Fruit fly (Drosophila melanogaster) whole organism, pupa: ENCODE results near the gene wap.

Source experiments
- CG10348 ChIP-seq: fragments of 200-800 bp; sonication (Bioruptor generic); IDR thresholded peaks from 2 replicates; pipeline ENCODE4 v1.3.6; 2022; ENCODE audit warnings: missing biosample characterization, missing genetic modification characterization
- CG12605 ChIP-seq: fragments of 200-800 bp; sonication (Bioruptor generic); IDR thresholded peaks from 2 replicates; pipeline ENCODE4 v1.3.6; 2022; ENCODE audit warnings: missing biosample characterization, missing genetic modification characterization
- CG13204 ChIP-seq: fragments of 200-800 bp; sonication (Bioruptor generic); optimal IDR thresholded peaks from 2 replicates; lab custom pipeline; 2018; ENCODE audit warnings: missing biosample characterization, mild to moderate bottlenecking, missing genetic modification characterization, moderate library complexity
- CG14655 ChIP-seq: fragments of 200-800 bp; sonication (Bioruptor generic); optimal IDR thresholded peaks from 3 replicates; lab custom pipeline; 2017; ENCODE audit warnings: mild to moderate bottlenecking, missing biosample characterization, missing genetic modification reagents, missing genetic modification characterization
- CG15710 ChIP-seq: fragments of 200-800 bp; sonication (Bioruptor generic); optimal IDR thresholded peaks from 2 replicates; lab custom pipeline; 2018; ENCODE audit warnings: missing biosample characterization, mild to moderate bottlenecking, missing genetic modification characterization, moderate library complexity
- CG17806 ChIP-seq: fragments of 200-800 bp; sonication (Bioruptor generic); optimal IDR thresholded peaks from 2 replicates; lab custom pipeline; 2018; ENCODE audit warnings: missing biosample characterization, mild to moderate bottlenecking, missing genetic modification characterization, moderate library complexity
- CG32121 ChIP-seq: fragments of 200-800 bp; sonication (Bioruptor generic); IDR thresholded peaks from 2 replicates; pipeline ENCODE4 v1.3.6; 2022; ENCODE audit warnings: missing biosample characterization, missing genetic modification characterization
- CG34367 ChIP-seq: fragments of 200-800 bp; sonication (Bioruptor generic); optimal IDR thresholded peaks from 2 replicates; lab custom pipeline; 2018; ENCODE audit warnings: missing biosample characterization, mild to moderate bottlenecking, missing genetic modification characterization
- CG4496 ChIP-seq: fragments of 200-800 bp; sonication (Bioruptor generic); IDR thresholded peaks from 3 replicates; pipeline ENCODE4 v1.3.6; 2022; ENCODE audit warnings: missing biosample characterization, missing genetic modification characterization
- CG8159 ChIP-seq: fragments of 200-800 bp; sonication (Bioruptor generic); optimal IDR thresholded peaks from 3 replicates; lab custom pipeline; 2018; ENCODE audit warnings: missing biosample characterization, mild to moderate bottlenecking, missing genetic modification characterization, moderate library complexity
- CG8301 ChIP-seq: fragments of 200-800 bp; sonication (Bioruptor generic); optimal IDR thresholded peaks from 2 replicates; lab custom pipeline; 2018; ENCODE audit warnings: missing biosample characterization, mild to moderate bottlenecking, missing genetic modification characterization
- CG9948 ChIP-seq: fragments of 200-800 bp; sonication (Bioruptor generic); optimal IDR thresholded peaks from 2 replicates; lab custom pipeline; 2018; ENCODE audit warnings: missing biosample characterization, mild to moderate bottlenecking, missing genetic modification characterization, moderate library complexity
- D1 ChIP-seq: fragments of 200-800 bp; sonication (Bioruptor generic); optimal IDR thresholded peaks from 2 replicates; lab custom pipeline; 2018; ENCODE audit warnings: missing biosample characterization, mild to moderate bottlenecking, missing genetic modification characterization, moderate library complexity
- EcR ChIP-seq: fragments of 200-800 bp; sonication (Bioruptor generic); optimal IDR thresholded peaks from 3 replicates; lab custom pipeline; 2019; ENCODE audit warnings: missing biosample characterization, missing genetic modification characterization, mild to moderate bottlenecking, moderate library complexity, missing genetic modification reagents
- Ets98B ChIP-seq: fragments of 200-800 bp; sonication (Bioruptor generic); IDR thresholded peaks from 2 replicates; pipeline ENCODE4 v1.3.6; 2022; ENCODE audit warnings: missing biosample characterization, missing genetic modification characterization
- Pif1A ChIP-seq: fragments of 200-800 bp; sonication (Bioruptor generic); optimal IDR thresholded peaks from 3 replicates; lab custom pipeline; 2016; ENCODE audit warnings: missing biosample characterization, missing genetic modification characterization
- Pif1B ChIP-seq: fragments of 200-800 bp; sonication (Bioruptor generic); optimal IDR thresholded peaks from 3 replicates; lab custom pipeline; 2016; ENCODE audit warnings: missing biosample characterization, missing genetic modification characterization
- fd96Ca ChIP-seq: fragments of 200-800 bp; sonication (Bioruptor generic); IDR thresholded peaks from 3 replicates; pipeline ENCODE4 v1.3.6; 2022; ENCODE audit warnings: missing biosample characterization, missing genetic modification characterization
- gl ChIP-seq: fragments of 200-800 bp; sonication (Bioruptor generic); optimal IDR thresholded peaks from 2 replicates; lab custom pipeline; 2018; ENCODE audit warnings: missing biosample characterization, mild to moderate bottlenecking, missing genetic modification characterization
- rn ChIP-seq: fragments of 200-800 bp; sonication (Bioruptor generic); IDR thresholded peaks from 2 replicates; pipeline ENCODE4 v1.3.6; 2022; ENCODE audit warnings: missing biosample characterization, missing genetic modification characterization

The wap gene

DNA sequence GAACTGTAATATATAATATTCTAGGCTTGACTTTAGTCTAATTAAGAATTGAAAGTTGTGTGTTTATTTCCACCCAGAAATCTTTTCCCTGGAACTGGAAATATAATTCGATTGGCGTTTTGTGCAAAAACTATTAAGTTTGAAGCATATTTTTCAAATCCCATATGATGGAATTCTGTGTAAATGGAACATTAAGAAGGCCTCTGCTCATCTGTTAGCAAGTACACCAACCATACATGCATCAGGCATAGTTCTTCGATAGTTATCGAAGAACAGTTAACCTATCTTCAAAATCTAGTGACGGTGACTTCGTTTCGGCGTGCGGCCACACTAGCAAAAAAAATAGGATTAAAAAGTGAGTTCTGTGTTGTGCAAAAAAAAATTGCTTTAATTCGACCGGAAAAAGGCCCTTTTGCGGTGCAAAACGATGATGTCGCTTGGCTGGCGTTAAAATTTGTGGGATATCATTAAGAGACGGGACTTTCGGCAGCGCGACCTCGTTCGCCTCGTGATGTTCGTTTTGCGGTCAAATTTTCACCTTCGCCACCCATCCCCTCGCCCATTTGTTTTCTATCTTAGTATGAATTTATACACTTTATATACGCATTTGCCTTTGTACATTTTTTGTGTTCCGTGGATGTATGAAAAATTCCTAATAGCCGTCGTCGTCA, 422 bp upstream of the wap start, which contains the start of gene Usp2:
Gene Usp2 (plus strand): TSS at position 295 of the 671 bp plus-strand sequence.
- TF ChIP-seq Pif1B (GFP tag; lab: Kevin White, UChicago) (no peak), CG8159 (tag; lab: Kevin White, UChicago) (no peak), CG8301 (tag; lab: Kevin White, UChicago) (peak; percentile 11), CG12605 (no peak; the same call in 1 of the 2 replicates), rn (GFP tag; lab: Robert Waterston, UW) (0 out of 2 replicates have a peak, but pooled peaks have one; percentile 4), fd96Ca (GFP tag; lab: Robert Waterston, UW) (no peak), CG13204 (GFP tag; lab: Kevin White, UChicago) (no peak), CG4496 (GFP tag; lab: Robert Waterston, UW) (no peak), CG32121 (no peak; the same call in 1 of the 2 replicates), CG15710 (no peak), Ets98B (GFP tag; lab: Robert Waterston, UW) (no peak)

DNA sequence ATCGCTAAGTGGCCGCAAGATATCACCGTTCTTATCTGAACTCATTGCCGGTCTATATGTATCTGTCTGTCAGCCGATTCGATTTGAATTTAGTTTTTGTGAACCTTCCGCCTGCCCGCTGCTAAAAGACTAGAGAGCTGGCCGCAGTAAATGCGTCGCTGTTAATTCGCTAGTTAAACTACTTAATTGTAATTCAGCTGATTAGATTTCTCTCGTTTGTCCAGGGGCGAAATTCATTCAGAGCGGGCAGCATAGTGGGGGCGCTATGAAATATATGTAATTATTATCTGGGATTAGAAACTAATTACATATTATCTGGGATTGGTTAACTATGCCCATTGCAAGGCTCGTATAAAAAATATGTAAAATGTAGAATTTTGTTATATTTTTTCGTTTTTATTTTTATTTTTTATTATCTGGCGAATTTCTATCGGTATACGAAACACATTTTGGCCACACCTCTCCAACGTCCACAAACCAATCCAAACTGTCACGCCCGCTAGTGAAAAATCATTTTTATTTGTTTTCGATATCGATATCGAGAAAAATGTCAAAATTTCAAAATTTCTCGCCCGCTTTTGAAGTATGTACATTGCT, 5.9 kb downstream of the wap start, which contains the start of the genes CG14615 and tilB:
Gene CG14615 (minus strand): TSS at position 301 of the 597 bp plus-strand sequence.
Gene tilB (plus strand): TSS at position 547 of the 597 bp plus-strand sequence.
- no peak for TF ChIP-seq CG32121
- no peak for TF ChIP-seq rn (GFP tag; lab: Robert Waterston, UW)
- TF ChIP-seq, all 21 proteins: peak for 0

DNA sequence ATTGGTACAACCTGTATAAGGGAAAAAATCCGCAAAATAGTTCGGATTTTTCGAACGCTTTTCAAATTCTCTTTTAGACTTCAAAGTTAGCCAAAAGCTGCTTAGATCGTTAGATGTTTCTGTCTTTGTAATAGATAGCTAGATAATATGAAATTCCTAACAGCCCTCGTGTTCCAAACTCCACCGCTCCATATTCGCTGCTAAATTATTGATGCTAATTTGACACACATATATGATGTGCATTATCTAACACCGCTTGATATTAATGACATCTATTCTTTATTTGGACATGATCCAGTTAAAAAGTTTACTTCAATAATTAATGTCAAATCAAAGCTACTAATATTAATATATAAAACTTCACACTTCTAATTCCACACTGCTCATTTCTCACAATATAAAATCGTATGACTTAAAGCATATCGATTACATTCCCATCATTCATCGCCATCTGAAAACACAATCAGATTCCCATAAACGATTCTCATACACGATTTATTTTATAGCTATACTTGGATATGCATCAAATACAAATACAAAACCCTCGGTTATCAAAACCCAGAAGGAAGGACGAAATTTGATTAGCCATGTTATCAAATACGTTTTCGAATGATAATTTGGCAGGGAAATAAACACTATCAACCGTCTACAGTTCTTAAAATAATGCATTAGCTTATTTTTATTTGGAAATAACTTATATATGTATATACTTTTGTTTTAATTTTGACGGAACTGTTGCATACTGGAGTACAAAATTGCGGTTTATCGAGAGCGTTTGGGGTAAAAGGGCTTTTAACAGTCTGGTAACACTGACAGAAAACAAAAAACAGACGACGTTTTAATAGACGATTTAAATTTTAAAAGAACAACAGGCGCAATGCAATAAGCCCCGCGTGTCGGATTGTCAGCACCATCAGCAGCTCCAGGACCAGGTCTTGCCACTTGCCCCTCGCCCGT, 11.0 kb downstream of the wap start, which contains the start of gene CG14621:
Gene CG14621 (plus strand): TSS at position 274 of the 957 bp plus-strand sequence.
- no peak for TF ChIP-seq Pif1A (GFP tag; lab: Kevin White, UChicago)
- TF ChIP-seq EcR (GFP tag; lab: Kevin White, UChicago): no peak
- TF ChIP-seq Ets98B (GFP tag; lab: Robert Waterston, UW): no peak
- no peak for TF ChIP-seq CG14655 (GFP tag; lab: Kevin White, UChicago)
- no peak for TF ChIP-seq CG15710
- TF ChIP-seq CG9948 (tag; lab: Kevin White, UChicago): no peak
- TF ChIP-seq CG4496 (GFP tag; lab: Robert Waterston, UW): no peak
- TF ChIP-seq CG32121: no peak
- TF ChIP-seq CG8159 (tag; lab: Kevin White, UChicago): no peak
- TF ChIP-seq CG10348: no peak
- TF ChIP-seq D1 (tag; lab: Kevin White, UChicago): no peak
- no peak for TF ChIP-seq CG13204 (GFP tag; lab: Kevin White, UChicago)
- no peak for TF ChIP-seq rn (GFP tag; lab: Robert Waterston, UW)

DNA sequence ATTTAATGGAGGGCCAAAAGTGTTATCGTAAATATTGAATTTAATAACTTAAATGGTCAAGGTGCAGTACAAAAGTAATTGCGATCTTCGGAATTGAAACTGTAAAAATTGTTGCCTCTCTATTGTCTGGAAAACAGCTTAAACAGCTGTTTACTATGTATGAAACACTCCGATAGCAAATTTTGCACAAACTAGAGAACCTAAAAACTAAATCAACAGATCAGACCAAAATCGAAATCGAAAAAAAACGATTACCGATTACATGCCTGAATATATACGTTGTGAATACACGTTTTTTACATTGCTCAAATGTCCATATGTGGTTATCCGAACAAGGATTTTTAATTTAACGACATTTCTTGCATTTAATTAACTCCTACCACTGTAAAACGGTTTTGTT, 11.7 kb downstream of the wap start:
- TF ChIP-seq gl (tag; lab: Kevin White, UChicago): no peak
- no peak for TF ChIP-seq CG17806
- TF ChIP-seq CG4496 (GFP tag; lab: Robert Waterston, UW): no peak
- TF ChIP-seq Pif1A (GFP tag; lab: Kevin White, UChicago): no peak
- no peak for TF ChIP-seq CG8159 (tag; lab: Kevin White, UChicago)
- no peak for TF ChIP-seq CG10348
- TF ChIP-seq CG34367 (tag; lab: Kevin White, UChicago): no peak
- TF ChIP-seq CG8301 (tag; lab: Kevin White, UChicago): no peak
- TF ChIP-seq CG12605: no peak

DNA sequence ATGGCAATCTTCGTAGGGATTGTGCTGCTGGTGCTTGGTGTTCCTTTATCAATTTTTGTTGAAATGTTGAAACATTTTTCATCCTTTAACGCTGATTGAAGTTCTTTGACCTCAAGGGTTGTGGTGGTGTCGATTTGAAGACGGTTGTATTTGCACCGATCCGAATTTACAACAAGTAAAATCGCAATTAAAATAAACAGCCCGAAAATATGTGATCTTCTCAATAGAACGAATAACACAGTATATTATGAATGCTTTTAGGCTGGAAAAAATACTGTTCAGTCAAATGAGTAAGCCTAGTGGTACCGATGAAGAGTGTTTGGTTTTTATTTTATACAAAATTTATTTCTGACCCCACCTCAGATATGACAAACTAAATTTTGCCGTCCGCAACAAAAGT, 12.2 kb downstream of the wap start:
- TF ChIP-seq CG10348 (no peak), EcR (GFP tag; lab: Kevin White, UChicago) (peak; percentile 66), CG15710 (no peak), CG17806 (no peak)

DNA sequence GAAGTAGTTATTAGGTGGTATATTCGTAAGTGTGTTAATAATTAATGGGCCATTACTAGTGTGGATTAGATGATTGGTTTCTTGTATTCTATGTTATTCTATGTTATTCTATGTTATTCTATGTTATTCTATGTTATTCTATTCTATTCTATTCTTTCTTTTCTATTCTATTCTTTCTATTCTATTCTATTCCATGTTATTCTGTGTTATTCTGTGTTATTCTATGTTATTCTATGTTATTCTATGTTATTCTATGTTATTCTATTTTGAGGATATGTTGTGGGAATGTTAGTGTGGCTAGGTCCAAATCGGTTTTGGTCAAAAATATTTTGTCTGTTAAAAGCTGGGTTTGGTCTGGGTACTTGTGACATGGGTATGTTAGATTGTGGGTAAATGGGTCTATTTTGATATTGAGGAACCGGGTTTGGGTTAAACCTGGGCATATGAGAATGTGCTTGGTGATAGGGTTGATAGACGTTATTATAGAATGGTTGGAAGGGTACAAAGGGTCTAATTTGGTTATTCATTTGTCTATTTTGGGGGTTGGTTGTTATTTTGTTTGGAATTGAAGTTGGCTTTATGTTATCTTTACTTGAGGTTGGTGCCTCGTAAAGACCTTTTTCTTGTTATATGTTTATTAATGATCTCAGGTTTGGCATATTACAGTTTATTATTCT, 22.2 kb downstream of the wap start:
- TF ChIP-seq Pif1B (GFP tag; lab: Kevin White, UChicago): peak; percentile 78
- TF ChIP-seq, all 21 proteins: peak for 1; not testable (repeated sequence) for 20
